Fruit fly (Drosophila melanogaster) whole organism, prepupa: Measurements from ENCODE around the gene ppk17.
A peak's percentile ranks its signal among the peaks of the same experiment; 100 is the strongest.

Experiments used
- Blimp-1 ChIP-seq: fragments of 200-800 bp; sonication (Bioruptor generic); optimal IDR thresholded peaks from 3 replicates; lab custom pipeline; 2017; ENCODE audit warnings: missing biosample characterization, missing genetic modification characterization, mild to moderate bottlenecking, moderate library complexity, missing genetic modification reagents
- CG11762 ChIP-seq: fragments of 200-800 bp; sonication (Bioruptor generic); optimal IDR thresholded peaks from 3 replicates; lab custom pipeline; 2016; ENCODE audit warnings: missing biosample characterization, missing genetic modification characterization; ENCODE audit not compliant: insufficient read depth
- CG1621 ChIP-seq: fragments of 200-800 bp; sonication (Bioruptor generic); optimal IDR thresholded peaks from 3 replicates; lab custom pipeline; 2018; ENCODE audit warnings: missing biosample characterization, mild to moderate bottlenecking, missing genetic modification characterization
- CG6792 ChIP-seq: fragments of 200-800 bp; sonication (Bioruptor generic); optimal IDR thresholded peaks from 3 replicates; lab custom pipeline; 2016; ENCODE audit warnings: missing biosample characterization, missing genetic modification characterization
- CG6808 ChIP-seq: fragments of 200-800 bp; sonication (Bioruptor generic); optimal IDR thresholded peaks from 3 replicates; lab custom pipeline; 2017; ENCODE audit warnings: missing biosample characterization, missing genetic modification characterization, mild to moderate bottlenecking, moderate library complexity, missing genetic modification reagents
- CG6854 ChIP-seq: fragments of 200-800 bp; sonication (Bioruptor generic); optimal IDR thresholded peaks from 2 replicates; lab custom pipeline; 2017; ENCODE audit warnings: missing biosample characterization, mild to moderate bottlenecking, missing genetic modification characterization
- Hr39 ChIP-seq: fragments of 200-800 bp; sonication (Bioruptor generic); optimal IDR thresholded peaks from 2 replicates; lab custom pipeline; 2016; ENCODE audit warnings: missing biosample characterization, missing genetic modification characterization
- OdsH ChIP-seq: fragments of 200-800 bp; sonication (Bioruptor generic); optimal IDR thresholded peaks from 3 replicates; lab custom pipeline; 2016; ENCODE audit warnings: missing biosample characterization, missing genetic modification characterization
- Sox15 ChIP-seq: fragments of 200-800 bp; sonication (Bioruptor generic); optimal IDR thresholded peaks from 3 replicates; lab custom pipeline; 2016; ENCODE audit warnings: missing biosample characterization, missing genetic modification characterization

DNA sequence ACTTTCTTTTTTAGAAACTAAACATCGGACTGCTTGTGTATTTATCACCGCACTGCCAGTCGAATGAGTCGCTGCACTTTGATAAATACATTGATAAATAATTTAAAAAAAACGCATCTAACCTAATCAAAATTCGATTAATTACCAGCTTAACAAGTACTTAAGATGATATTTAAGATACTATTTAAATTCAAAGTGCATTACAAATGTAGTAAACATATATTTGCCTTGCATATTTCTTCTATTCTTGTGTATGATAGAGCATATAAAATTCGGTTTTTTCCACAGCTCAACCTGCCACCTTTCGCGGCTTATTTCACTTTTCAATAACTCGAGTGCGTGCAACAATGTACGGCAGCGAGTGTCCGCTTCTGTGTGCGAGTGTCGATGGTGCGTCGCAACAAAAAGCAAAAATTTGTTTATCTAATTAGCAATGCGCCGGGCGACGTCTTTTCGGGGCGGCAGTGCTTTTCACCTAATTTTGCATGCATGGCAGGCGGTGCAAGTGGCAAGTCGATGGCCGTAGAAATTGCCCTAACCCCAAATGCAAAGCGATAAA, 44.1 kb upstream of the ppk17 start, which contains the start of gene CG13272:
- TF ChIP-seq Hr39 (GFP tag; lab: Kevin White, UChicago) (no peak), CG6854 (GFP tag; lab: Kevin White, UChicago) (no peak), CG6808 (no peak), CG6792 (GFP tag; lab: Kevin White, UChicago) (no peak), Blimp-1 (GFP tag; lab: Kevin White, UChicago) (peak; percentile 17), CG1621 (no peak), Sox15 (no peak), OdsH (GFP tag; lab: Kevin White, UChicago) (peak; percentile 3), CG11762 (GFP tag; lab: Kevin White, UChicago) (no peak)
